Fruit fly (Drosophila melanogaster): ENCODE results near the gene CG15478.

The CG15478 gene

dm6 chrX:7715433-7715832 lies 2.3 kb downstream of the CG15478 start (continued):
- TF ChIP-seq aop (GFP tag; IDR thresholded peaks at IDR 0.05) (no peak), lab (GFP tag; optimal IDR thresholded peaks at IDR 0.05) (peak; percentile 7), gem (tag; optimal IDR thresholded peaks at IDR 0.05) (peak; percentile 40), CG8388 (GFP tag; optimal IDR thresholded peaks at IDR 0.05) (no peak), CG2678 (tag; optimal IDR thresholded peaks at IDR 0.05) (peak; percentile 26), usp (GFP tag; optimal IDR thresholded peaks at IDR 0.05) (no peak), Ptx1 (GFP tag; IDR thresholded peaks at IDR 0.05) (no peak), CG18599 (GFP tag; optimal IDR thresholded peaks at IDR 0.05) (peak; percentile 14), Dp (GFP tag; optimal IDR thresholded peaks at IDR 0.05) (no peak), crol (GFP tag; IDR thresholded peaks at IDR 0.05) (no peak), onecut (GFP tag; IDR thresholded peaks at IDR 0.05) (no peak), CG12744 (GFP tag; optimal IDR thresholded peaks at IDR 0.05) (no peak), ken (GFP tag; IDR thresholded peaks at IDR 0.05) (no peak), CG3163 (GFP tag; optimal IDR thresholded peaks at IDR 0.05) (no peak), Doc2 (GFP tag; IDR thresholded peaks at IDR 0.05) (no peak), Ssrp (tag; optimal IDR thresholded peaks at IDR 0.05) (no peak), sens (GFP tag) (peak; percentile 54), CG11093 (GFP tag; IDR thresholded peaks at IDR 0.05) (no peak)

DNA sequence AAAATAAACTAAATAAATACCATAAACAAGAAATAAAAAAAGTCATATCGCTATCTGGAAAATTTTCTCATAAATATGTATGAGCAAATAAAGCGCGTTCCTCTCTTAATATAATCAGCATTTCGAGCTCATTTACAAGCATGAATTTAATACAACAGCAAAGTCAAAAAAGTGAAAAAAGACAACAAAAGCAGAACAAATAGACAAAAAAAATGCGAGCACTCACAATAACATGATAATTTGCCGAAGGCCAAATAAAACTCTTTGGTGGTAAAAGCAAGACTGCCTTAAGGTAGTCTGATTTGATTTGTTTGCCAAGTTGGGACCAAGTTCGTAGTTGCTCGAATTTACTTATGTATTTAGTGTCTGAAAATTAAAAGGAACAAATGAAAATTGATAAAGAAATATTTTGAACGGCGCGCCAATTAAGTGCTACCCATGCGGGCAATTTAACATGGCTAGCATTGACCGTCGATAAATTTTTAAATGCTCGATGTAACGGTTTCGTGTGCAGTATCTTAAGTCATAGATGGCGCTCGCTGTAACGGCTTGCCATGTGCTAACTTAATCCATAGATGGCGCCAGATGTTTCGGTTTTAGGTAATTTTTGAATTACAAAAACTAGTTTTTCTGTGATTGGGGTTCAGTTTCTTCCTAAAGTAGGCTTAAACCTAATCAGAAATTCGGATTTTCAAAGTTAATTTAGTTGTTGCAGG lies 7.1 kb downstream of the CG15478 start:
- 0 out of 3 replicates have a peak, but pooled peaks have one; percentile 25 for TF ChIP-seq dysf (GFP tag; IDR thresholded peaks at IDR 0.05)
- no peak for TF ChIP-seq Sry-β (GFP tag; optimal IDR thresholded peaks at IDR 0.05)
- TF ChIP-seq row (GFP tag; IDR thresholded peaks at IDR 0.05): no peak
- TF ChIP-seq CG12071 (GFP tag; optimal IDR thresholded peaks at IDR 0.05): no peak
- TF ChIP-seq Lhr (GFP tag; optimal IDR thresholded peaks at IDR 0.05): peak; percentile 77
- no peak for TF ChIP-seq CG16779 (GFP tag; IDR thresholded peaks at IDR 0.05)
- no peak for TF ChIP-seq Meics (GFP tag; optimal IDR thresholded peaks at IDR 0.05)
- TF ChIP-seq Hr51 (GFP tag; optimal IDR thresholded peaks at IDR 0.05): peak in 1 of 2 experiments; percentile 24
- peak; percentile 6 for TF ChIP-seq zen (tag; optimal IDR thresholded peaks at IDR 0.05)
- peak; percentile 95 for TF ChIP-seq E2f2 (GFP tag; IDR thresholded peaks at IDR 0.05)
- no peak for TF ChIP-seq CG2678 (tag; optimal IDR thresholded peaks at IDR 0.05)
- TF ChIP-seq CG6813 (GFP tag; optimal IDR thresholded peaks at IDR 0.05): no peak
- peak; percentile 37 for TF ChIP-seq nmo (GFP tag; optimal IDR thresholded peaks at IDR 0.05)
- no peak for TF ChIP-seq CG7372 (GFP tag; IDR thresholded peaks at IDR 0.05)
- peak; percentile 32 for TF ChIP-seq Hmr (GFP tag; optimal IDR thresholded peaks at IDR 0.05)
- peak; percentile 28 for TF ChIP-seq slp2 (GFP tag; optimal IDR thresholded peaks at IDR 0.05)
- no peak for TF ChIP-seq CG13123 (GFP tag; optimal IDR thresholded peaks at IDR 0.05)
- no peak for TF ChIP-seq sim (GFP tag; IDR thresholded peaks at IDR 0.05)
- TF ChIP-seq dm (GFP tag; optimal IDR thresholded peaks at IDR 0.05): peak; percentile 37
- no peak for TF ChIP-seq inv (GFP tag; IDR thresholded peaks at IDR 0.05; ENCODE audit: partially characterized antibody)
- TF ChIP-seq YL-1 (GFP tag; optimal IDR thresholded peaks at IDR 0.05): no peak
- TF ChIP-seq Fer1 (GFP tag; optimal IDR thresholded peaks at IDR 0.05): no peak
- TF ChIP-seq Sox100B (GFP tag; optimal IDR thresholded peaks at IDR 0.05): peak; percentile 3
- no peak for TF ChIP-seq peb (GFP tag; IDR thresholded peaks at IDR 0.05)
- no peak for TF ChIP-seq scrt (GFP tag; optimal IDR thresholded peaks at IDR 0.05)
- TF ChIP-seq fd64A (GFP tag; optimal IDR thresholded peaks at IDR 0.05): no peak
- peak; percentile 55; the same call in 1 of the 2 replicates for TF ChIP-seq onecut (GFP tag; IDR thresholded peaks at IDR 0.05)
- TF ChIP-seq CG4424 (GFP tag; optimal IDR thresholded peaks at IDR 0.05): no peak
- TF ChIP-seq CG17612 (GFP tag; IDR thresholded peaks at IDR 0.05): no peak
- no peak for TF ChIP-seq Ssrp (tag; optimal IDR thresholded peaks at IDR 0.05)
- TF ChIP-seq disco-r (GFP tag; optimal IDR thresholded peaks at IDR 0.05): no peak
- 0 out of 3 replicates have a peak, but pooled peaks have one; percentile 46 for TF ChIP-seq otp (GFP tag; IDR thresholded peaks at IDR 0.05)
- no peak for TF ChIP-seq CG10959 (GFP tag; IDR thresholded peaks at IDR 0.05)
- TF ChIP-seq nerfin-2 (GFP tag; IDR thresholded peaks at IDR 0.05; ENCODE audit: partially characterized antibody): no peak

All from whole organism, embryonic.